Fruit fly (Drosophila melanogaster) whole organism, embryonic: ENCODE measurements around the gene Fbxl4.
A peak's percentile ranks its signal among the peaks of the same experiment; 100 is the strongest.

Source experiments
- CG11560 ChIP-seq: fragments of 200-800 bp; sonication (Bioruptor generic); IDR thresholded peaks from 3 replicates; pipeline ENCODE4 v1.3.6; 2022; ENCODE audit warnings: missing biosample characterization, missing genetic modification characterization
- CG1233 ChIP-seq: fragments of 200-800 bp; sonication (Bioruptor generic); optimal IDR thresholded peaks from 4 replicates; lab custom pipeline; 2018; ENCODE audit warnings: missing biosample characterization, mild to moderate bottlenecking, missing genetic modification characterization
- CG15479 ChIP-seq: fragments of 200-800 bp; sonication (Bioruptor generic); optimal IDR thresholded peaks from 3 replicates; lab custom pipeline; 2019; ENCODE audit warnings: missing biosample characterization, mild to moderate bottlenecking, missing genetic modification characterization, moderate library complexity
- CG18764 ChIP-seq: fragments of 200-800 bp; sonication (Bioruptor generic); optimal IDR thresholded peaks from 3 replicates; lab custom pipeline; 2016; ENCODE audit warnings: missing biosample characterization, missing genetic modification characterization
- CG31365 ChIP-seq: fragments of 200-800 bp; sonication (Bioruptor generic); optimal IDR thresholded peaks from 2 replicates; lab custom pipeline; 2018; ENCODE audit warnings: missing biosample characterization, mild to moderate bottlenecking, missing genetic modification characterization
- CG34422 ChIP-seq: fragments of 200-800 bp; sonication (Bioruptor generic); IDR thresholded peaks from 3 replicates; pipeline ENCODE4 v1.3.6; 2022; ENCODE audit warnings: missing biosample characterization, missing genetic modification characterization
- CG4360 ChIP-seq: fragments of 200-800 bp; sonication (Bioruptor generic); IDR thresholded peaks from 2 replicates; pipeline ENCODE4 v1.3.6; 2022; ENCODE audit warnings: missing biosample characterization, missing genetic modification characterization
- CG5180 ChIP-seq: fragments of 200-800 bp; sonication (Bioruptor generic); optimal IDR thresholded peaks from 3 replicates; lab custom pipeline; 2017; ENCODE audit warnings: missing biosample characterization, missing genetic modification characterization, mild to moderate bottlenecking, moderate library complexity, missing genetic modification reagents
- CG6813 ChIP-seq: fragments of 200-800 bp; sonication (Bioruptor generic); optimal IDR thresholded peaks from 2 replicates; lab custom pipeline; 2017; ENCODE audit warnings: missing biosample characterization, missing genetic modification characterization, mild to moderate bottlenecking, moderate library complexity, missing genetic modification reagents
- CG7271 ChIP-seq: fragments of 200-800 bp; sonication (Bioruptor generic); optimal IDR thresholded peaks from 2 replicates; lab custom pipeline; 2018; ENCODE audit warnings: missing biosample characterization, mild to moderate bottlenecking, missing genetic modification characterization, moderate library complexity
- CG7928 ChIP-seq: fragments of 200-800 bp; sonication (Bioruptor generic); optimal IDR thresholded peaks from 2 replicates; lab custom pipeline; 2017; ENCODE audit warnings: missing biosample characterization, mild to moderate bottlenecking, missing genetic modification characterization
- CG8924 ChIP-seq: fragments of 200-800 bp; optimal IDR thresholded peaks from 3 replicates; lab custom pipeline; 2019; ENCODE audit warnings: missing biosample characterization, mild to moderate bottlenecking, missing genetic modification characterization, moderate library complexity
- CG9727 ChIP-seq: fragments of 200-800 bp; sonication (Bioruptor generic); optimal IDR thresholded peaks from 3 replicates; lab custom pipeline; 2017; ENCODE audit warnings: missing biosample characterization, mild to moderate bottlenecking, missing genetic modification characterization
- CrebB ChIP-seq: fragments of 200-800 bp; sonication (Bioruptor generic); optimal IDR thresholded peaks from 3 replicates; lab custom pipeline; 2018; ENCODE audit warnings: missing biosample characterization, mild to moderate bottlenecking, missing genetic modification characterization
- D19A ChIP-seq: fragments of 200-800 bp; optimal IDR thresholded peaks from 3 replicates; lab custom pipeline; 2019; ENCODE audit warnings: missing biosample characterization, mild to moderate bottlenecking, missing genetic modification characterization, moderate library complexity
- Dfd ChIP-seq, 2 experiments: fragments of >200 bp; optimal IDR thresholded peaks; 2 replicates each; lab custom pipeline; 2017; ENCODE audit warnings: missing biosample characterization in 2 of 2, missing genetic modification characterization in 2 of 2
- Elba2 ChIP-seq: fragments of 200-800 bp; sonication (Bioruptor generic); optimal IDR thresholded peaks from 3 replicates; lab custom pipeline; 2016; ENCODE audit warnings: missing biosample characterization, missing genetic modification characterization
- Fer1 ChIP-seq: fragments of 200-800 bp; sonication (Bioruptor generic); optimal IDR thresholded peaks from 2 replicates; lab custom pipeline; 2017; ENCODE audit warnings: missing biosample characterization, mild to moderate bottlenecking, missing genetic modification characterization
- HLH3B ChIP-seq: fragments of 200-800 bp; sonication (Bioruptor generic); IDR thresholded peaks from 2 replicates; pipeline ENCODE4 v1.3.6; 2022; ENCODE audit warnings: missing biosample characterization, missing genetic modification characterization
- MTF-1 ChIP-seq: fragments of 200-800 bp; sonication (Bioruptor generic); optimal IDR thresholded peaks from 2 replicates; lab custom pipeline; 2018; ENCODE audit warnings: missing biosample characterization, mild to moderate bottlenecking, missing genetic modification characterization, borderline replicate concordance
- Mad ChIP-seq: fragments of 200-800 bp; sonication (Bioruptor generic); optimal IDR thresholded peaks from 2 replicates; lab custom pipeline; 2016; ENCODE audit warnings: missing biosample characterization, missing genetic modification characterization
- Mes4 ChIP-seq: fragments of 200-800 bp; sonication (Bioruptor generic); optimal IDR thresholded peaks from 2 replicates; lab custom pipeline; 2016; ENCODE audit warnings: missing biosample characterization, missing genetic modification characterization
- Pdp1 ChIP-seq, 2 experiments: fragments of 200-800 bp; sonication (Bioruptor generic); optimal IDR thresholded peaks; 3 replicates each; lab custom pipeline; 2016; ENCODE audit warnings: missing biosample characterization in 2 of 2, missing genetic modification characterization in 2 of 2, mild to moderate bottlenecking in 1 of 2, moderate library complexity in 1 of 2
- Poxn ChIP-seq: fragments of 200-800 bp; sonication (Bioruptor generic); IDR thresholded peaks from 2 replicates; pipeline ENCODE4 v1.3.6; 2022; ENCODE audit warnings: missing biosample characterization, missing genetic modification characterization
- Sox100B ChIP-seq: fragments of 200-800 bp; sonication (Bioruptor generic); optimal IDR thresholded peaks from 3 replicates; lab custom pipeline; 2018; ENCODE audit warnings: missing biosample characterization, mild to moderate bottlenecking, missing genetic modification characterization
- Sry-δ ChIP-seq: fragments of 200-800 bp; sonication (Bioruptor generic); optimal IDR thresholded peaks from 2 replicates; lab custom pipeline; 2016; ENCODE audit warnings: missing biosample characterization, missing genetic modification characterization
- amos ChIP-seq: fragments of 200-800 bp; sonication (Bioruptor generic); IDR thresholded peaks from 2 replicates; pipeline ENCODE4 v1.3.6; 2022; ENCODE audit warnings: missing biosample characterization, missing genetic modification characterization; ENCODE audit not compliant: partially characterized antibody
- ap ChIP-seq: fragments of 200-800 bp; sonication (Bioruptor generic); IDR thresholded peaks from 2 replicates; pipeline ENCODE4 v1.3.6; 2022; ENCODE audit warnings: missing biosample characterization, missing genetic modification characterization
- bcd ChIP-seq: fragments of 200-800 bp; sonication (Bioruptor generic); optimal IDR thresholded peaks from 2 replicates; lab custom pipeline; 2017; ENCODE audit warnings: missing biosample characterization, mild to moderate bottlenecking, missing genetic modification characterization
- chif ChIP-seq, 2 experiments: fragments of 200-800 bp; sonication (Bioruptor generic); optimal IDR thresholded peaks; 3 replicates each; lab custom pipeline; 2016; ENCODE audit warnings: missing biosample characterization in 2 of 2, missing genetic modification characterization in 2 of 2
- crol ChIP-seq: fragments of 200-800 bp; sonication (Bioruptor generic); IDR thresholded peaks from 2 replicates; pipeline ENCODE4 v1.3.6; 2022; ENCODE audit warnings: missing biosample characterization, missing genetic modification characterization
- cwo ChIP-seq: fragments of 200-800 bp; sonication (Bioruptor generic); optimal IDR thresholded peaks from 3 replicates; lab custom pipeline; 2017; ENCODE audit warnings: missing biosample characterization, missing genetic modification characterization, mild to moderate bottlenecking, moderate library complexity, missing genetic modification reagents
- dan ChIP-seq: fragments of 200-800 bp; sonication (Bioruptor generic); IDR thresholded peaks from 2 replicates; pipeline ENCODE4 v1.3.6; 2022; ENCODE audit warnings: missing biosample characterization, missing genetic modification characterization
- dimm ChIP-seq: fragments of 200-800 bp; sonication (Bioruptor generic); IDR thresholded peaks from 2 replicates; pipeline ENCODE4 v1.3.6; 2022; ENCODE audit warnings: missing biosample characterization, missing genetic modification characterization
- dpn ChIP-seq, 2 experiments: fragments of 200-800 bp; sonication (Bioruptor generic); optimal IDR thresholded peaks; 3 replicates each; lab custom pipeline; 2016; ENCODE audit warnings: missing biosample characterization in 2 of 2, missing genetic modification characterization in 2 of 2
- eve ChIP-seq, 2 experiments: fragments of >200 bp; optimal IDR thresholded peaks; 2 replicates each; lab custom pipeline; 2017; ENCODE audit warnings: missing biosample characterization in 2 of 2, missing genetic modification characterization in 2 of 2
- fd64A ChIP-seq: fragments of 200-800 bp; sonication (Bioruptor generic); optimal IDR thresholded peaks from 3 replicates; lab custom pipeline; 2018; ENCODE audit warnings: missing biosample characterization, mild to moderate bottlenecking, missing genetic modification characterization
- hkb ChIP-seq, 2 experiments: fragments of 200-800 bp in 1 of 2; fragments of >200 bp in 1 of 2; sonication (Bioruptor generic) in 1 of 2; IDR thresholded peaks in 1 of 2; optimal IDR thresholded peaks in 1 of 2; 2 replicates each; pipeline versions ENCODE4 v1.3.6 to Lab custom; 2017 to 2022; ENCODE audit warnings: missing biosample characterization in 1 of 2, missing genetic modification characterization in 1 of 2
- nerfin-1 ChIP-seq: fragments of 200-800 bp; sonication (Bioruptor generic); optimal IDR thresholded peaks from 3 replicates; lab custom pipeline; 2019; ENCODE audit warnings: missing biosample characterization, mild to moderate bottlenecking, missing genetic modification characterization, moderate library complexity
- phol ChIP-seq: fragments of 200-800 bp; sonication (Bioruptor generic); optimal IDR thresholded peaks from 3 replicates; lab custom pipeline; 2018; ENCODE audit warnings: missing biosample characterization, mild to moderate bottlenecking, missing genetic modification characterization, moderate library complexity
- prd ChIP-seq, 3 experiments: fragments of >200 bp in 2 of 3; fragments of 200-800 bp in 1 of 3; sonication (Bioruptor generic) in 1 of 3; optimal IDR thresholded peaks in 2 of 3; IDR thresholded peaks in 1 of 3; 2 replicates in 2 of 3; 3 replicates in 1 of 3; pipeline versions ENCODE4 v1.3.6 to Lab custom; 2017 to 2022; ENCODE audit warnings: missing biosample characterization in 1 of 3, missing genetic modification characterization in 1 of 3
- salm ChIP-seq: fragments of 200-800 bp; sonication (Bioruptor generic); optimal IDR thresholded peaks from 2 replicates; lab custom pipeline; 2018; ENCODE audit warnings: missing biosample characterization, mild to moderate bottlenecking, missing genetic modification characterization
- seq ChIP-seq: fragments of 200-800 bp; sonication (Bioruptor generic); IDR thresholded peaks from 2 replicates; pipeline ENCODE4 v1.3.6; 2022; ENCODE audit warnings: missing biosample characterization, missing genetic modification characterization
- shn ChIP-seq: fragments of 200-800 bp; sonication (Bioruptor generic); optimal IDR thresholded peaks from 3 replicates; lab custom pipeline; 2016; ENCODE audit warnings: missing biosample characterization, missing genetic modification characterization
- trem ChIP-seq: fragments of 200-800 bp; optimal IDR thresholded peaks from 3 replicates; lab custom pipeline; 2019; ENCODE audit warnings: missing biosample characterization, mild to moderate bottlenecking, missing genetic modification characterization, moderate library complexity
- ttk ChIP-seq: fragments of 200-800 bp; sonication (Bioruptor generic); IDR thresholded peaks from 2 replicates; pipeline ENCODE4 v2.1.2; 2022; ENCODE audit warnings: missing biosample characterization, missing genetic modification characterization
- zfh1 ChIP-seq: fragments of 200-800 bp; sonication (Bioruptor generic); IDR thresholded peaks from 3 replicates; pipeline ENCODE4 v1.3.6; 2022; ENCODE audit warnings: missing biosample characterization, missing genetic modification characterization

Gene Fbxl4

dm6 chrX:14208426-14209208 is 29.1 kb downstream of the Fbxl4 start (continued):
- peak; percentile 69 for TF ChIP-seq CG5180 (GFP tag; lab: Kevin White, UChicago)
- no peak for TF ChIP-seq hkb (optimal IDR thresholded peaks at IDR 0.05; lab: Kevin White, UChicago)
- TF ChIP-seq hkb (GFP tag; IDR thresholded peaks at IDR 0.05; lab: Robert Waterston, UW) = peak; percentile 82
- TF ChIP-seq CrebB (tag; lab: Kevin White, UChicago) = no peak
- TF ChIP-seq trem (tag; lab: Kevin White, UChicago) = peak; percentile 47
- TF ChIP-seq Sry-δ (GFP tag; lab: Kevin White, UChicago) = peak; percentile 2
- TF ChIP-seq Sox100B (GFP tag; lab: Kevin White, UChicago) = peak; percentile 78
- TF ChIP-seq eve (GFP tag; optimal IDR thresholded peaks at IDR 0.05; lab: Kevin White, UChicago) = no peak
- no peak for TF ChIP-seq Mad (GFP tag; lab: Kevin White, UChicago)
- TF ChIP-seq zfh1 = peak; percentile 60; the same call in 2 of the 3 replicates
- no peak for TF ChIP-seq Dfd (GFP tag; optimal IDR thresholded peaks at IDR 0.05; lab: Kevin White, UChicago)
- peak; percentile 17 for TF ChIP-seq CG18764 (GFP tag; lab: Kevin White, UChicago)
- peak; percentile 3 for TF ChIP-seq Mes4 (GFP tag; lab: Kevin White, UChicago)
- no peak for TF ChIP-seq shn (GFP tag; lab: Kevin White, UChicago)
- TF ChIP-seq Pdp1 (GFP tag; optimal IDR thresholded peaks at IDR 0.05; lab: Kevin White, UChicago) = peak; percentile 34 to 41
- no peak for TF ChIP-seq prd (optimal IDR thresholded peaks at IDR 0.05; lab: Kevin White, UChicago)
- TF ChIP-seq prd (GFP tag; IDR thresholded peaks at IDR 0.05; lab: Robert Waterston, UW) = peak; percentile 17; the same call in 1 of the 3 replicates
- TF ChIP-seq crol (GFP tag; lab: Robert Waterston, UW) = no peak
- peak; percentile 74 for TF ChIP-seq MTF-1 (GFP tag; lab: Kevin White, UChicago)
- TF ChIP-seq ap (GFP tag; lab: Robert Waterston, UW) = peak; percentile 58; the same call in 1 of the 2 replicates
- peak; percentile 48 for TF ChIP-seq salm
- TF ChIP-seq dan = no peak
- TF ChIP-seq CG1233 (GFP tag; lab: Kevin White, UChicago) = peak; percentile 63
- TF ChIP-seq fd64A = no peak
- TF ChIP-seq phol (tag; lab: Kevin White, UChicago) = peak; percentile 83
- TF ChIP-seq amos = no peak
- TF ChIP-seq ttk (GFP tag; lab: Robert Waterston, UW) = peak; percentile 42; the same call in 1 of the 2 replicates
- TF ChIP-seq CG11560 (tag; lab: Robert Waterston, UW) = no peak
- TF ChIP-seq CG31365 (tag; lab: Kevin White, UChicago) = no peak
- no peak for TF ChIP-seq Poxn (GFP tag; lab: Robert Waterston, UW)
- peak; percentile 72 for TF ChIP-seq D19A (tag; lab: Kevin White, UChicago)
- TF ChIP-seq seq (GFP tag; lab: Robert Waterston, UW) = no peak
- TF ChIP-seq dimm = no peak
- TF ChIP-seq CG4360 = peak; percentile 83
- peak; percentile 77 for TF ChIP-seq CG6813 (GFP tag; lab: Kevin White, UChicago)
- TF ChIP-seq CG9727 (GFP tag; lab: Kevin White, UChicago) = peak; percentile 73
- TF ChIP-seq chif (GFP tag; optimal IDR thresholded peaks at IDR 0.05; lab: Kevin White, UChicago) = peak; percentile 7 to 54
- peak; percentile 63 for TF ChIP-seq nerfin-1 (tag; lab: Kevin White, UChicago)
- TF ChIP-seq HLH3B (GFP tag; lab: Robert Waterston, UW) = peak; percentile 49; the same call in 1 of the 2 replicates
- TF ChIP-seq bcd (GFP tag; lab: Kevin White, UChicago) = peak; percentile 50
- TF ChIP-seq CG7271 = peak; percentile 70
- TF ChIP-seq CG15479 (GFP tag; lab: Kevin White, UChicago) = peak; percentile 19
- TF ChIP-seq CG34422 (GFP tag; lab: Robert Waterston, UW) = 0 out of 3 replicates have a peak, but pooled peaks have one; percentile 44
- peak; percentile 57 for TF ChIP-seq cwo (GFP tag; lab: Kevin White, UChicago)
- peak; percentile 30 to 54 for TF ChIP-seq dpn (GFP tag; optimal IDR thresholded peaks at IDR 0.05; lab: Kevin White, UChicago)
- peak; percentile 33 for TF ChIP-seq Fer1 (GFP tag; lab: Kevin White, UChicago)
- peak; percentile 46 for TF ChIP-seq CG8924 (tag; lab: Kevin White, UChicago)
- TF ChIP-seq CG7928 = no peak
- no peak for TF ChIP-seq Elba2
